Worm (Caenorhabditis elegans) whole organism, L2 larva: ENCODE data around the gene W01A11.7.
A peak's percentile ranks its signal among the peaks of the same experiment; 100 is the strongest.

Source experiments
- C34F6.9 ChIP-seq: fragments of 150-350 bp; optimal IDR thresholded peaks from 2 replicates; lab custom pipeline; 2014; ENCODE audit warnings: missing biosample characterization, missing genetic modification characterization
- F13H6.1 ChIP-seq: sonication (generic microtip); optimal IDR thresholded peaks from 2 replicates; lab custom pipeline; 2016; ENCODE audit warnings: missing genetic modification characterization, missing compliant biosample characterization
- Y55F3AM.14 ChIP-seq: fragments of 200-800 bp; sonication (Bioruptor generic); optimal IDR thresholded peaks from 2 replicates; lab custom pipeline; 2018; ENCODE audit warnings: mild to moderate bottlenecking, missing genetic modification characterization, missing compliant biosample characterization
- ZK546.5 ChIP-seq: sonication (generic microtip); optimal IDR thresholded peaks from 2 replicates; lab custom pipeline; 2017; ENCODE audit warnings: missing biosample characterization, missing genetic modification characterization
- aly-2 ChIP-seq: fragments of 150-350 bp; optimal IDR thresholded peaks from 2 replicates; lab custom pipeline; 2014; ENCODE audit warnings: missing biosample characterization, missing genetic modification characterization
- ama-1 ChIP-seq: fragments of 150-350 bp; optimal IDR thresholded peaks from 2 replicates; lab custom pipeline; 2018; ENCODE audit warnings: inconsistent platforms
- crh-2 ChIP-seq: sonication (generic microtip); optimal IDR thresholded peaks from 2 replicates; lab custom pipeline; 2017; ENCODE audit warnings: missing biosample characterization, missing genetic modification characterization
- dmd-4 ChIP-seq: sonication (generic microtip); optimal IDR thresholded peaks from 2 replicates; lab custom pipeline; 2017; ENCODE audit warnings: missing biosample characterization, missing genetic modification characterization
- egl-27 ChIP-seq: sonication (generic microtip); optimal IDR thresholded peaks from 3 replicates; lab custom pipeline; 2017; ENCODE audit warnings: missing biosample characterization, missing genetic modification reagents, missing genetic modification characterization
- elt-3 ChIP-seq: sonication (generic microtip); optimal IDR thresholded peaks from 2 replicates; lab custom pipeline; 2017; ENCODE audit warnings: missing biosample characterization, missing genetic modification characterization
- fos-1 ChIP-seq: fragments of 150-350 bp; optimal IDR thresholded peaks from 2 replicates; lab custom pipeline; 2014; ENCODE audit warnings: missing biosample characterization, missing genetic modification characterization
- gmeb-1 ChIP-seq: fragments of 150-350 bp; optimal IDR thresholded peaks from 2 replicates; lab custom pipeline; 2014; ENCODE audit warnings: missing biosample characterization, missing genetic modification characterization
- lin-13 ChIP-seq: fragments of 150-350 bp; optimal IDR thresholded peaks from 2 replicates; lab custom pipeline; 2014; ENCODE audit warnings: missing biosample characterization, missing genetic modification reagents, missing genetic modification characterization
- lin-39 ChIP-seq: fragments of 150-350 bp; optimal IDR thresholded peaks from 2 replicates; lab custom pipeline; 2014; ENCODE audit warnings: missing biosample characterization, missing genetic modification reagents, missing genetic modification characterization
- lsy-2 ChIP-seq, 2 experiments: fragments of 150-350 bp in 1 of 2; sonication (generic microtip) in 1 of 2; optimal IDR thresholded peaks; 2 replicates each; lab custom pipeline; 2014 to 2017; ENCODE audit warnings: missing biosample characterization in 2 of 2, missing genetic modification characterization in 2 of 2
- mab-5 ChIP-seq: fragments of 150-350 bp; optimal IDR thresholded peaks from 2 replicates; lab custom pipeline; 2014; ENCODE audit warnings: missing biosample characterization, missing genetic modification characterization
- mbf-1 ChIP-seq: sonication (generic microtip); optimal IDR thresholded peaks from 2 replicates; lab custom pipeline; 2017; ENCODE audit warnings: missing biosample characterization, missing genetic modification characterization
- nhr-10 ChIP-seq: sonication (generic microtip); optimal IDR thresholded peaks from 2 replicates; lab custom pipeline; 2017; ENCODE audit warnings: missing biosample characterization, missing genetic modification characterization
- nhr-11 ChIP-seq: fragments of 150-350 bp; optimal IDR thresholded peaks from 2 replicates; lab custom pipeline; 2014; ENCODE audit warnings: missing biosample characterization, missing genetic modification characterization
- nhr-12 ChIP-seq: fragments of 150-350 bp; optimal IDR thresholded peaks from 2 replicates; lab custom pipeline; 2014; ENCODE audit warnings: missing biosample characterization, missing genetic modification characterization
- nhr-129 ChIP-seq: fragments of 150-350 bp; optimal IDR thresholded peaks from 2 replicates; lab custom pipeline; 2014; ENCODE audit warnings: missing biosample characterization, missing genetic modification characterization
- nhr-23 ChIP-seq: fragments of 150-350 bp; optimal IDR thresholded peaks from 2 replicates; lab custom pipeline; 2014; ENCODE audit warnings: missing biosample characterization, missing genetic modification reagents, missing genetic modification characterization
- nhr-237 ChIP-seq: fragments of 150-350 bp; optimal IDR thresholded peaks from 2 replicates; lab custom pipeline; 2014; ENCODE audit warnings: missing biosample characterization, missing genetic modification characterization
- nhr-25 ChIP-seq: fragments of 150-350 bp; sonication (generic microtip); optimal IDR thresholded peaks from 3 replicates; lab custom pipeline; 2014; ENCODE audit warnings: missing biosample characterization, missing genetic modification characterization
- nhr-6 ChIP-seq: fragments of 150-350 bp; optimal IDR thresholded peaks from 2 replicates; lab custom pipeline; 2014; ENCODE audit warnings: missing biosample characterization, missing genetic modification characterization
- nhr-77 ChIP-seq: fragments of 150-350 bp; optimal IDR thresholded peaks from 2 replicates; lab custom pipeline; 2014; ENCODE audit warnings: missing biosample characterization, missing genetic modification characterization
- sma-9 ChIP-seq, 2 experiments: fragments of 150-350 bp in 1 of 2; sonication (generic microtip) in 1 of 2; optimal IDR thresholded peaks; 2 replicates each; lab custom pipeline; 2014 to 2016; ENCODE audit warnings: missing genetic modification characterization in 2 of 2, mild to moderate bottlenecking in 1 of 2, missing biosample characterization in 1 of 2, missing compliant biosample characterization in 1 of 2, missing genetic modification reagents in 1 of 2, moderate library complexity in 1 of 2
- snpc-4 ChIP-seq: fragments of 150-350 bp; optimal IDR thresholded peaks from 2 replicates; lab custom pipeline; 2014; ENCODE audit warnings: missing biosample characterization, missing genetic modification characterization
- unc-55 ChIP-seq: fragments of 150-350 bp; sonication (generic microtip); optimal IDR thresholded peaks from 3 replicates; lab custom pipeline; 2014; ENCODE audit warnings: missing biosample characterization, missing genetic modification reagents, missing genetic modification characterization
- unc-62 ChIP-seq: fragments of 150-350 bp; optimal IDR thresholded peaks from 2 replicates; lab custom pipeline; 2014; ENCODE audit warnings: missing biosample characterization, missing genetic modification reagents, missing genetic modification characterization
- ztf-1 ChIP-seq: fragments of 200-800 bp; sonication (Bioruptor generic); conservative IDR thresholded peaks from 2 replicates; pipeline ENCODE4 v1.3.6; 2022; ENCODE audit warnings: missing genetic modification characterization, missing compliant biosample characterization
- ztf-11 ChIP-seq: sonication (generic microtip); optimal IDR thresholded peaks from 2 replicates; lab custom pipeline; 2017; ENCODE audit warnings: missing biosample characterization, missing genetic modification characterization
- ztf-4 ChIP-seq: fragments of 150-350 bp; optimal IDR thresholded peaks from 2 replicates; lab custom pipeline; 2014; ENCODE audit warnings: missing biosample characterization, missing genetic modification characterization

The W01A11.7 gene

ce11 chrV:6485109-6485508 lies 20.1 kb downstream of the W01A11.7 start:
- TF ChIP-seq snpc-4, result no peak
- no peak for TF ChIP-seq elt-3 (tag; lab: Kevin White, UChicago)
- TF ChIP-seq nhr-23 (tag; lab: Kevin White, UChicago), result no peak
- TF ChIP-seq fos-1 (tag; lab: Kevin White, UChicago), result no peak
- no peak for TF ChIP-seq ztf-4 (tag; lab: Kevin White, UChicago)
- no peak for TF ChIP-seq crh-2
- no peak for TF ChIP-seq Y55F3AM.14 (GFP tag; lab: Kevin White, UChicago)
- no peak for TF ChIP-seq ztf-1 (GFP tag; lab: Robert Waterston, UW)
- TF ChIP-seq gmeb-1, result no peak
- TF ChIP-seq dmd-4 (tag; lab: Kevin White, UChicago), result no peak
- no peak for TF ChIP-seq unc-62 (GFP tag; lab: Kevin White, UChicago)
- TF ChIP-seq lsy-2 (tag; optimal IDR thresholded peaks at IDR 0.05; lab: Kevin White, UChicago), result no peak
- TF ChIP-seq nhr-129 (tag; lab: Kevin White, UChicago), result no peak
- TF ChIP-seq nhr-11 (tag; lab: Kevin White, UChicago), result no peak
- no peak for TF ChIP-seq aly-2 (tag; lab: Kevin White, UChicago)
- TF ChIP-seq ztf-11, result no peak
- no peak for TF ChIP-seq mab-5 (tag; lab: Kevin White, UChicago)
- TF ChIP-seq nhr-77 (tag; lab: Kevin White, UChicago), result no peak
- TF ChIP-seq, all 48 proteins: peak for 0

ce11 chrV:6476026-6476425 lies 29.2 kb downstream of the W01A11.7 start:
- no peak for TF ChIP-seq gmeb-1
- peak; percentile 89 for TF ChIP-seq fos-1 (tag; lab: Kevin White, UChicago)

- TF ChIP-seq mab-5 (tag; lab: Kevin White, UChicago) (peak; percentile 13), nhr-23 (tag; lab: Kevin White, UChicago) (no peak), unc-55 (GFP tag; lab: Kevin White, UChicago) (peak; percentile 47)
Observed at ce11 chrV:6471208-6471607, 34.0 kb downstream of the W01A11.7 start.

- TF ChIP-seq ztf-11 (no peak), egl-27 (no peak), nhr-129 (tag; lab: Kevin White, UChicago) (peak; percentile 14), sma-9 (GFP tag; optimal IDR thresholded peaks at IDR 0.05; lab: Kevin White, UChicago) (peak; percentile 14), sma-9 (tag; optimal IDR thresholded peaks at IDR 0.05; lab: Kevin White, UChicago) (no peak), lin-13 (GFP tag; lab: Kevin White, UChicago) (no peak), F13H6.1 (tag; lab: Kevin White, UChicago) (peak; percentile 2), nhr-12 (tag; lab: Kevin White, UChicago) (no peak), C34F6.9 (tag; lab: Kevin White, UChicago) (no peak), lin-39 (no peak)
Observed at ce11 chrV:6467676-6468075, 37.5 kb downstream of the W01A11.7 start.

ce11 chrV:6464765-6465164 lies 40.4 kb downstream of the W01A11.7 start, which contains the start of gene unc-83:
Gene unc-83 (plus strand): TSS chrV:6465065.
- TF ChIP-seq C34F6.9 (tag; lab: Kevin White, UChicago) (no peak), fos-1 (tag; lab: Kevin White, UChicago) (no peak)

- TF ChIP-seq aly-2 (tag; lab: Kevin White, UChicago) (no peak), nhr-237 (tag; lab: Kevin White, UChicago) (no peak), ama-1 (lab: Kevin White, UChicago) (no peak), nhr-25 (tag; lab: Kevin White, UChicago) (no peak), ZK546.5 (tag; lab: Kevin White, UChicago) (no peak), gmeb-1 (no peak), nhr-10 (tag; lab: Kevin White, UChicago) (no peak), nhr-6 (tag; lab: Kevin White, UChicago) (no peak), mbf-1 (tag; lab: Kevin White, UChicago) (no peak), snpc-4 (no peak), nhr-12 (tag; lab: Kevin White, UChicago) (no peak), fos-1 (tag; lab: Kevin White, UChicago) (no peak)
- TF ChIP-seq, all 48 proteins: peak for 0
Observed at ce11 chrV:6464238-6464637, 41.0 kb downstream of the W01A11.7 start.
